Fruit fly (Drosophila melanogaster): Measurements from ENCODE around the gene zen2.

Gene zen2

DNA sequence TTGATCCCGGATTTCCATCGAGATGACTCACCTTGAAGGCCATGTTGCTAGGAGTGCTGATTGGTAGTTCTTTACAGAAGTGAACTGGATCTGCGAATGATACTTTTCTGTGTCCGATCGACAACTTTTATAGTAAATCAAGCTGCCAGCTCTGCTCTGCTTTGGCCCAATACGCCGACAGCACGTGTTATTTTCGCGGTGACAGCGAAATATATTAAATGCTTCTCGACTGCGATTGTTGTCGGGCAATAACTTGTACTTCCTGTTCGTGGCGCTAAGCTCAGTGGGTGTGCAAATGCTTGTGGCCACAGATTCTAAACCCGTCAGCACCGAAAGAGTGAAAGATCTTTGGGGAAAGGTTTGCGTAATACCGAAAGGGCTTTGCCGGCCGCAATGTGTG, 41.2 kb downstream of the zen2 start, which contains the start of gene Ccp84Ab:
Gene Ccp84Ab, minus strand, starts transcription at position 101 of the 400 bp plus-strand sequence.
- TF ChIP-seq gl (tag; optimal IDR thresholded peaks at IDR 0.05) (no peak), CG10348 (GFP tag; IDR thresholded peaks at IDR 0.05) (no peak), rn (GFP tag; IDR thresholded peaks at IDR 0.05) (no peak), CG8301 (tag; optimal IDR thresholded peaks at IDR 0.05) (no peak)

DNA sequence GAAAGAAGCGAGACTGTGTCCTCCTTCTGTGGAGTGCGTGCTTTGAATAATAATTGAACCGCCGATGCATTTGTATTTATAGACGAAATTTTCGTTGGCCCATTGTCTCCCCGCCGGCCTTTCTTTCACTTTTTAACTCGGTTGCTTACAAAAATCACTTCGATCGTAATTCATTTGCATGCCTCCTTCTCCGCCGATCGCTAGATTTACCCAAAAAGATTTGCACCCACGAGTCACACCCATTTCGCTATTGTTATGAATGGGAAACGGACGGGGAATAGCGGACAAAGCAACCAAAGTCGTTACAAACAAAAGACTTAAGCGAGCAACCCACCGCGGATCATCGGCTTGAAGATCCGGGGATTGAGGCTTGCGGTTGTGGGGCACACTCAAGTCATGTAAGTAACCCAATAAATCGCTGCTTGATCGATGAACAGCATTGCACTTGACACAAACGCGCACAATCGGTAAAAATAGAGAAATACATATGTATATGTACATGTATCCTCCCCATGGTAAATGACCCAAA, 47.7 kb downstream of the zen2 start, which contains the start of gene Ccp84Ac:
Gene Ccp84Ac, minus strand, starts transcription at position 51 of the 529 bp plus-strand sequence.
- TF ChIP-seq Pif1A (GFP tag; optimal IDR thresholded peaks at IDR 0.05) (no peak), CG4496 (GFP tag; IDR thresholded peaks at IDR 0.05) (no peak), CG10348 (GFP tag; IDR thresholded peaks at IDR 0.05) (no peak), CG34367 (tag; optimal IDR thresholded peaks at IDR 0.05) (no peak), CG12605 (GFP tag; IDR thresholded peaks at IDR 0.05) (no peak), CG32121 (GFP tag; IDR thresholded peaks at IDR 0.05) (no peak), rn (GFP tag; IDR thresholded peaks at IDR 0.05) (no peak), Snoo (tag; optimal IDR thresholded peaks at IDR 0.05) (no peak), Ets98B (GFP tag; IDR thresholded peaks at IDR 0.05) (no peak), fd96Ca (GFP tag; IDR thresholded peaks at IDR 0.05) (no peak), CG13204 (GFP tag; optimal IDR thresholded peaks at IDR 0.05) (no peak), CG8301 (tag; optimal IDR thresholded peaks at IDR 0.05) (no peak), CG17806 (tag; optimal IDR thresholded peaks at IDR 0.05) (no peak), D1 (tag; optimal IDR thresholded peaks at IDR 0.05) (no peak), gl (tag; optimal IDR thresholded peaks at IDR 0.05) (no peak)

All from whole organism, pupa.